Worm (Caenorhabditis elegans) whole organism, L3 larva: ENCODE measurements around the gene Y57G11C.22.

ENCODE experiments used
- ceh-9 ChIP-seq: sonication (generic microtip); optimal IDR thresholded peaks from 2 replicates; lab custom pipeline; 2018; ENCODE audit warnings: missing biosample characterization, missing genetic modification characterization
- elt-3 ChIP-seq, 3 experiments: fragments of 150-350 bp in 1 of 3; sonication (generic microtip) in 2 of 3; optimal IDR thresholded peaks; 2 replicates in 2 of 3; 4 replicates in 1 of 3; lab custom pipeline; 2014 to 2017; ENCODE audit warnings: missing biosample characterization in 3 of 3, missing genetic modification characterization in 3 of 3
- eor-1 ChIP-seq, 2 experiments: fragments of 150-350 bp; optimal IDR thresholded peaks; 2 replicates each; lab custom pipeline; 2014 to 2018; ENCODE audit warnings: missing biosample characterization in 2 of 2, missing genetic modification characterization in 2 of 2
- fkh-2 ChIP-seq: fragments of 150-350 bp; optimal IDR thresholded peaks from 2 replicates; lab custom pipeline; 2014; ENCODE audit warnings: missing biosample characterization, missing genetic modification reagents, missing genetic modification characterization
- jun-1 ChIP-seq: fragments of 150-350 bp; optimal IDR thresholded peaks from 2 replicates; lab custom pipeline; 2014; ENCODE audit warnings: missing biosample characterization, missing genetic modification reagents, missing genetic modification characterization
- lin-39 ChIP-seq: fragments of 150-350 bp; optimal IDR thresholded peaks from 2 replicates; lab custom pipeline; 2018; ENCODE audit warnings: missing biosample characterization, missing genetic modification reagents, missing genetic modification characterization
- nhr-12 ChIP-seq: fragments of 150-350 bp; optimal IDR thresholded peaks from 2 replicates; lab custom pipeline; 2014; ENCODE audit warnings: missing biosample characterization, missing genetic modification characterization
- nhr-23 ChIP-seq: fragments of 150-350 bp; optimal IDR thresholded peaks from 2 replicates; lab custom pipeline; 2014; ENCODE audit warnings: missing biosample characterization, missing genetic modification reagents, missing genetic modification characterization
- nhr-237 ChIP-seq: fragments of 150-350 bp; optimal IDR thresholded peaks from 2 replicates; lab custom pipeline; 2014; ENCODE audit warnings: missing biosample characterization, missing genetic modification characterization
- nhr-25 ChIP-seq: sonication (generic microtip); optimal IDR thresholded peaks from 2 replicates; lab custom pipeline; 2017; ENCODE audit warnings: missing biosample characterization, missing genetic modification characterization
- nhr-77 ChIP-seq: fragments of 150-350 bp; optimal IDR thresholded peaks from 2 replicates; lab custom pipeline; 2014; ENCODE audit warnings: missing biosample characterization, missing genetic modification characterization
- sea-2 ChIP-seq: fragments of 150-350 bp; sonication (generic microtip); optimal IDR thresholded peaks from 4 replicates; lab custom pipeline; 2014; ENCODE audit warnings: missing biosample characterization, missing genetic modification reagents, missing genetic modification characterization

DNA sequence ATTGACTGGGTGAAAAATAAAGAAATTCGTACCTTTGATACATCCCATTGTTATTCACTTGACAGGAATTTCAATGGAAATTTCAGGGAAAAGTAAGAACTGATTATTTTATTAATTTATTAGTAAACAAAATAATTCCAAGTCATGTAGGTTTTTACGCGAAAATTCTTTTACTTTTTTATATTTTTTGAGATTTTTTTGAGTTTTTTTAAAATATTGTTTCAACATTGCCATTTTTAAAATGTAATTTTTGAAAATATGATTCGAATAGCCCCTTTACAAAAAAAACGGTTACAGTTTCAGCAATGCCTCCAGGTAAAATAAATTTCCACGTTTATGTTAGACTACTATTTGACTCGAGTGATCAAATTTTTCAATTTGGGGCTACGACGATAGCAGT lies 24.7 kb downstream of the Y57G11C.22 start, which contains the start of gene Y57G11C.23:
- TF ChIP-seq elt-3 (tag; optimal IDR thresholded peaks at IDR 0.05; lab: Kevin White, UChicago) = no peak
- no peak for TF ChIP-seq nhr-25
- TF ChIP-seq nhr-237 (tag; lab: Kevin White, UChicago) = no peak
- no peak for TF ChIP-seq eor-1 (tag; optimal IDR thresholded peaks at IDR 0.05; lab: Kevin White, UChicago)
- TF ChIP-seq nhr-23 (tag; lab: Kevin White, UChicago) = no peak
- no peak for TF ChIP-seq lin-39 (tag; lab: Kevin White, UChicago)
- no peak for TF ChIP-seq fkh-2 (tag; lab: Kevin White, UChicago)
- no peak for TF ChIP-seq jun-1 (tag; lab: Kevin White, UChicago)
- no peak for TF ChIP-seq nhr-77 (tag; lab: Kevin White, UChicago)
- no peak for TF ChIP-seq sea-2 (GFP tag; lab: Kevin White, UChicago)
- TF ChIP-seq ceh-9 (tag; lab: Kevin White, UChicago) = no peak
- TF ChIP-seq nhr-12 (tag; lab: Kevin White, UChicago) = no peak
